Fruit fly (Drosophila melanogaster): ENCODE data around the gene MED20.
A peak's percentile ranks its signal among the peaks of the same experiment; 100 is the strongest.

MED20 gene

DNA sequence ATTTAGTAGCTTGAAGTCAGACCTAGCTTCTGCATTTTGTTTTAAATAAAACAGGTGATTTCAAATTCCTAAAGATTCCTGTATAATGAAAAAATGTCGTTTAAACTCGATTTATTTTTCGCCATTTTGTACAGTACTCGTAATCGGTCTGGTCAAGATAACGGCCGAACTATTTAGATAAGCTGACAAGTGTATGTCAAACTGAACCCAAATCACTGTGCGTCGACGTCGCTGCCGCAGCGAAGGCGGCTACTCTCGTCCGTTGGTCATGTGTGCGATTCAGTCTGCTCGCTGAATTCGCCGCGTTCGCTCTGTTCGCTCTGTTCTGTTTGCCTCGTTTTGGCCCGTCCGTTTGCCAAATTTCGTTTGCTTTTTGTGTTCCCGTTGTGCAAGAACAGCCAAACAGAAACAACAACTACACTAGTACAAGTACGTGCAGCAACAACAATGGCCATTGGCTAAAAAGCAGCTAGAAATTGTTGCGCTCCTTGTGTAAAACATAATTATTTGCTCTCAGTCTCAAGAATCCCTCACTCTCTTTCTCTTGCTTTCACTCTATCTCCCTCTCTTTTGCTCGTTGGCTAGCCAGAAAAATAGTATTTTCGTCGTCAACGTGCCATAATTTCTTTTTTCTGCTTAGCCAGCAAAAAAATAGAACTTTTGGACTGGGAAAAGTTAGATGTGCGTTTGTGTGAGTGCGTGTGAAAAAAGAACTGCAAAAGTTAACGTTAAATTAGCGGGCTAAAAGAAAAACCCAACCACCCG is 15.6 kb upstream of the MED20 start (continued):
- TF ChIP-seq Abd-B (GFP tag; optimal IDR thresholded peaks at IDR 0.05) (no peak), CG12659 (GFP tag; optimal IDR thresholded peaks at IDR 0.05) (no peak), CG1832 (GFP tag; optimal IDR thresholded peaks at IDR 0.05) (no peak), CkIIα-i1 (GFP tag; IDR thresholded peaks at IDR 0.05) (no peak), mam (GFP tag; optimal IDR thresholded peaks at IDR 0.05) (no peak), CG15479 (GFP tag; optimal IDR thresholded peaks at IDR 0.05) (peak; percentile 83), Dref (GFP tag; IDR thresholded peaks at IDR 0.05) (no peak), pan (optimal IDR thresholded peaks at IDR 0.05) (no peak), pan (GFP tag; optimal IDR thresholded peaks at IDR 0.05 in 1 of 2, IDR thresholded peaks at IDR 0.05 in 1 of 2) (no peak), CG1233 (GFP tag; optimal IDR thresholded peaks at IDR 0.05) (no peak), ab (GFP tag; optimal IDR thresholded peaks at IDR 0.05) (no peak), ato (GFP tag; IDR thresholded peaks at IDR 0.05; ENCODE audit: partially characterized antibody) (no peak), CG12219 (GFP tag; optimal IDR thresholded peaks at IDR 0.05) (no peak), CG8290 (GFP tag; optimal IDR thresholded peaks at IDR 0.05) (no peak), CG8290 (tag; optimal IDR thresholded peaks at IDR 0.05) (peak in 1 of 2 experiments; percentile 52), Fer2 (tag; optimal IDR thresholded peaks at IDR 0.05) (no peak), CG14667 (GFP tag; IDR thresholded peaks at IDR 0.05) (no peak), Six4 (GFP tag; optimal IDR thresholded peaks at IDR 0.05) (no peak), CG11398 (GFP tag; optimal IDR thresholded peaks at IDR 0.05) (no peak), CG12299 (tag; optimal IDR thresholded peaks at IDR 0.05) (no peak), NC2α (GFP tag; optimal IDR thresholded peaks at IDR 0.05) (no peak), dm (GFP tag; optimal IDR thresholded peaks at IDR 0.05) (no peak), Mad (GFP tag; optimal IDR thresholded peaks at IDR 0.05) (no peak), amos (GFP tag; IDR thresholded peaks at IDR 0.05; ENCODE audit: partially characterized antibody) (peak; percentile 23; the same call in 1 of the 2 replicates), tio (GFP tag; optimal IDR thresholded peaks at IDR 0.05) (no peak), sim (GFP tag; IDR thresholded peaks at IDR 0.05) (no peak), so (GFP tag; IDR thresholded peaks at IDR 0.05) (no peak), Fer1 (GFP tag; optimal IDR thresholded peaks at IDR 0.05) (peak; percentile 26), Hr78 (GFP tag; optimal IDR thresholded peaks at IDR 0.05) (no peak), CG17612 (GFP tag; IDR thresholded peaks at IDR 0.05) (no peak), Lpt (GFP tag; optimal IDR thresholded peaks at IDR 0.05) (no peak), E2f1 (GFP tag; IDR thresholded peaks at IDR 0.05) (no peak), CG1792 (GFP tag; optimal IDR thresholded peaks at IDR 0.05) (no peak), CG5245 (GFP tag; optimal IDR thresholded peaks at IDR 0.05) (no peak), CG5180 (GFP tag; optimal IDR thresholded peaks at IDR 0.05) (no peak), CG1024 (GFP tag; IDR thresholded peaks at IDR 0.05) (no peak), D19A (tag; optimal IDR thresholded peaks at IDR 0.05) (no peak), CG4360 (GFP tag; IDR thresholded peaks at IDR 0.05) (no peak), CG17361 (GFP tag; IDR thresholded peaks at IDR 0.05) (no peak), Trl (optimal IDR thresholded peaks at IDR 0.05) (peak; percentile 65 to 86), Trl (GFP tag; optimal IDR thresholded peaks at IDR 0.05) (no peak), pzg (GFP tag; optimal IDR thresholded peaks at IDR 0.05) (no peak), caup (GFP tag; optimal IDR thresholded peaks at IDR 0.05; ENCODE audit: severe bottlenecking) (no peak), ssp (GFP tag; IDR thresholded peaks at IDR 0.05) (no peak), CG9437 (GFP tag; optimal IDR thresholded peaks at IDR 0.05) (no peak), CG43689 (GFP tag; IDR thresholded peaks at IDR 0.05) (no peak), oc (tag; optimal IDR thresholded peaks at IDR 0.05) (no peak), CG31388 (GFP tag; optimal IDR thresholded peaks at IDR 0.05) (no peak), CG17186 (GFP tag; optimal IDR thresholded peaks at IDR 0.05) (no peak), CG10274 (GFP tag; optimal IDR thresholded peaks at IDR 0.05) (no peak), nerfin-1 (tag; optimal IDR thresholded peaks at IDR 0.05) (no peak)

All from whole organism, embryonic.